Worm (Caenorhabditis elegans) whole organism, young adult: ENCODE measurements around the gene col-155.

ENCODE experiments used
- D2030.7 ChIP-seq: fragments of 200-800 bp; sonication (Bioruptor generic); IDR thresholded peaks from 2 replicates; pipeline ENCODE4 v1.3.6; 2022; ENCODE audit warnings: missing genetic modification reagents, missing genetic modification characterization, missing compliant biosample characterization
- ama-1 ChIP-seq, 3 experiments: fragments of 150-350 bp in 1 of 3; sonication (generic microtip) in 2 of 3; optimal IDR thresholded peaks; 2 replicates each; lab custom pipeline; 2014 to 2018; ENCODE audit warnings: missing biosample characterization in 2 of 3, missing genetic modification characterization in 2 of 3, missing genetic modification reagents in 2 of 3
- ceh-100 ChIP-seq: fragments of 200-800 bp; sonication (Bioruptor generic); IDR thresholded peaks from 2 replicates; pipeline ENCODE4 v1.3.6; 2022; ENCODE audit warnings: missing genetic modification reagents, missing genetic modification characterization, missing compliant biosample characterization
- fkh-3 ChIP-seq: sonication (generic microtip); optimal IDR thresholded peaks from 2 replicates; lab custom pipeline; 2016; ENCODE audit warnings: mild to moderate bottlenecking, missing genetic modification characterization, missing compliant biosample characterization
- let-607 ChIP-seq, 2 experiments: fragments of 200-800 bp in 1 of 2; sonication (Bioruptor generic) in 1 of 2; sonication (generic microtip) in 1 of 2; optimal IDR thresholded peaks; 2 replicates each; lab custom pipeline; 2016 to 2018; ENCODE audit warnings: mild to moderate bottlenecking in 2 of 2, missing compliant biosample characterization in 2 of 2, missing genetic modification characterization in 2 of 2, moderate library complexity in 2 of 2, missing genotype in 1 of 2
- nhr-120 ChIP-seq: fragments of 200-800 bp; sonication (Bioruptor generic); IDR thresholded peaks from 2 replicates; pipeline ENCODE4 v1.3.6; 2022; ENCODE audit warnings: missing genetic modification characterization, missing compliant biosample characterization
- ztf-18 ChIP-seq: sonication (generic microtip); optimal IDR thresholded peaks from 2 replicates; lab custom pipeline; 2016; ENCODE audit warnings: missing genotype, mild to moderate bottlenecking, missing genetic modification characterization, missing compliant biosample characterization

- TF ChIP-seq fkh-3 (tag; lab: Kevin White, UChicago): no peak
- TF ChIP-seq ceh-100: no peak
- TF ChIP-seq D2030.7 (GFP tag; lab: Robert Waterston, UW): no peak
- TF ChIP-seq ztf-18 (tag; lab: Kevin White, UChicago): no peak
- no peak for TF ChIP-seq ama-1 (optimal IDR thresholded peaks at IDR 0.05; lab: Kevin White, UChicago)
- no peak for TF ChIP-seq ama-1 (GFP tag; optimal IDR thresholded peaks at IDR 0.05; lab: Kevin White, UChicago)
- no peak for TF ChIP-seq let-607 (tag; optimal IDR thresholded peaks at IDR 0.05; lab: Kevin White, UChicago)
- TF ChIP-seq nhr-120: no peak
These were observed 47.8 kb downstream of the col-155 start, which contains the start of gene T02E9.5 for ce11 chrV:11341913-11342312.
